Worm (Caenorhabditis elegans) whole organism, late embryonic: Measurements from ENCODE around the gene C04C11.1.

Experiments used
- fkh-6 ChIP-seq: sonication (generic microtip); optimal IDR thresholded peaks from 2 replicates; lab custom pipeline; 2016; ENCODE audit warnings: missing genetic modification characterization, missing compliant biosample characterization
- pat-9 ChIP-seq: fragments of 200-800 bp; sonication (Bioruptor generic); optimal IDR thresholded peaks from 2 replicates; lab custom pipeline; 2018; ENCODE audit warnings: mild to moderate bottlenecking, missing genetic modification characterization, moderate library complexity, missing compliant biosample characterization

DNA sequence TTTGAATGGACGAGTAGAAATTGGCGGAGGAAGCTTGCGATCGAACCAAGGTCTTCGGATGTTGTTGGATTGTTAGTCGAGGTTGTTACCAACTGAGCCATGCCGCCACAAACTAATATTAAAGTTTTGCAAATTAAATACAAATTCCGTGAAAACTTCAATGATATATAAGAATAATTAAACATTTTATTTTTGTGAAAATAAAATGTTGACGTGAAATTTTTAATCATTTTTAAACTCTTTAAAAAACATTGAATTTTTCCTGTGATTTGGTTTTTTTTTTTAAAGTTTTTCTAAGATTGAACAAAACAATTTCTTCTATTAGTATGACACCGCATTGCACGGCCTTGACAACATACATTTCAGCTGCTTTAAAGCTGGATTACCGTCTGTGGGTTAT, 29.7 kb upstream of the C04C11.1 start, which contains the start of gene C31E10.11:
- TF ChIP-seq fkh-6 (tag; lab: Kevin White, UChicago) (no peak), pat-9 (tag; lab: Kevin White, UChicago) (no peak)
